Worm (Caenorhabditis elegans) whole organism, midembryonic: ENCODE data around the gene gst-29.

Experiments used
- T22C8.4 ChIP-seq: fragments of 200-800 bp; sonication (Bioruptor generic); IDR thresholded peaks from 2 replicates; pipeline ENCODE4 v1.3.6; 2022; ENCODE audit warnings: missing genetic modification characterization, missing compliant biosample characterization
- cog-1 ChIP-seq: sonication (generic microtip); optimal IDR thresholded peaks from 2 replicates; lab custom pipeline; 2016; ENCODE audit warnings: missing genetic modification characterization, missing compliant biosample characterization
- flt-1 ChIP-seq: fragments of 200-800 bp; sonication (Bioruptor generic); IDR thresholded peaks from 2 replicates; pipeline ENCODE4 v1.3.6; 2022; ENCODE audit warnings: missing genetic modification characterization, missing compliant biosample characterization
- klf-2 ChIP-seq: fragments of 200-800 bp; sonication (Bioruptor generic); conservative IDR thresholded peaks from 2 replicates; pipeline ENCODE4 v1.3.6; 2022; ENCODE audit warnings: missing genetic modification reagents, missing genetic modification characterization, missing compliant biosample characterization
- med-1 ChIP-seq: sonication (generic microtip); optimal IDR thresholded peaks from 2 replicates; lab custom pipeline; 2017; ENCODE audit warnings: missing genetic modification characterization, mild to moderate bottlenecking, missing compliant biosample characterization, antibody characterized with exemption, missing genetic modification reagents; ENCODE audit not compliant: insufficient read depth
- ref-1 ChIP-seq: fragments of 200-800 bp; sonication (Bioruptor generic); conservative IDR thresholded peaks from 2 replicates; pipeline ENCODE4 v1.3.6; 2022; ENCODE audit warnings: missing genetic modification reagents, missing genetic modification characterization, missing compliant biosample characterization
- tab-1 ChIP-seq: fragments of 200-800 bp; sonication (Bioruptor generic); IDR thresholded peaks from 2 replicates; pipeline ENCODE4 v1.3.6; 2022; ENCODE audit warnings: missing genetic modification characterization, missing compliant biosample characterization
- ztf-23 ChIP-seq: fragments of 200-800 bp; sonication (Bioruptor generic); IDR thresholded peaks from 2 replicates; pipeline ENCODE4 v1.3.6; 2022; ENCODE audit warnings: missing genetic modification reagents, missing genetic modification characterization, missing compliant biosample characterization
- ztf-29 ChIP-seq: fragments of 200-800 bp; sonication (Bioruptor generic); IDR thresholded peaks from 2 replicates; pipeline ENCODE4 v1.3.6; 2022; ENCODE audit warnings: missing genetic modification reagents, missing genetic modification characterization, missing compliant biosample characterization

Gene gst-29

ce11 chrII:15207562-15207961 lies 37.9 kb upstream of the gst-29 start:
- TF ChIP-seq ztf-29 (GFP tag; lab: Robert Waterston, UW) = no peak
- TF ChIP-seq tab-1 = no peak
- TF ChIP-seq med-1 (GFP tag; lab: Kevin White, UChicago) = no peak
- TF ChIP-seq ref-1 (GFP tag; lab: Robert Waterston, UW) = no peak
- TF ChIP-seq cog-1 (tag; lab: Kevin White, UChicago) = no peak
- TF ChIP-seq klf-2 (GFP tag; lab: Robert Waterston, UW) = no peak
- no peak for TF ChIP-seq T22C8.4 (GFP tag; lab: Robert Waterston, UW)
- TF ChIP-seq flt-1 = no peak
- TF ChIP-seq ztf-23 (GFP tag; lab: Robert Waterston, UW) = no peak

ce11 chrII:15206234-15206633 lies 36.6 kb upstream of the gst-29 start:
- TF ChIP-seq T22C8.4 (GFP tag; lab: Robert Waterston, UW) = no peak
- TF ChIP-seq ztf-23 (GFP tag; lab: Robert Waterston, UW) = no peak
- TF ChIP-seq med-1 (GFP tag; lab: Kevin White, UChicago) = no peak
- no peak for TF ChIP-seq ref-1 (GFP tag; lab: Robert Waterston, UW)
- no peak for TF ChIP-seq ztf-29 (GFP tag; lab: Robert Waterston, UW)
- TF ChIP-seq flt-1 = no peak
- no peak for TF ChIP-seq klf-2 (GFP tag; lab: Robert Waterston, UW)
- TF ChIP-seq tab-1 = no peak
- TF ChIP-seq cog-1 (tag; lab: Kevin White, UChicago) = no peak

ce11 chrII:15205346-15205745 lies 35.7 kb upstream of the gst-29 start:
- TF ChIP-seq med-1 (GFP tag; lab: Kevin White, UChicago) = no peak
- no peak for TF ChIP-seq tab-1
- TF ChIP-seq ztf-23 (GFP tag; lab: Robert Waterston, UW) = no peak
- no peak for TF ChIP-seq cog-1 (tag; lab: Kevin White, UChicago)
- no peak for TF ChIP-seq T22C8.4 (GFP tag; lab: Robert Waterston, UW)
- no peak for TF ChIP-seq flt-1
- TF ChIP-seq ref-1 (GFP tag; lab: Robert Waterston, UW) = no peak
- TF ChIP-seq ztf-29 (GFP tag; lab: Robert Waterston, UW) = no peak
- TF ChIP-seq klf-2 (GFP tag; lab: Robert Waterston, UW) = no peak

- TF ChIP-seq cog-1 (tag; lab: Kevin White, UChicago) (no peak), ref-1 (GFP tag; lab: Robert Waterston, UW) (no peak), T22C8.4 (GFP tag; lab: Robert Waterston, UW) (no peak), ztf-23 (GFP tag; lab: Robert Waterston, UW) (no peak), klf-2 (GFP tag; lab: Robert Waterston, UW) (no peak), tab-1 (no peak), flt-1 (no peak), med-1 (GFP tag; lab: Kevin White, UChicago) (no peak), ztf-29 (GFP tag; lab: Robert Waterston, UW) (no peak)
Observed at ce11 chrII:15204069-15204850, 34.6 kb upstream of the gst-29 start.

ce11 chrII:15203398-15204068 lies 33.9 kb upstream of the gst-29 start:
- no peak for TF ChIP-seq med-1 (GFP tag; lab: Kevin White, UChicago)

- TF ChIP-seq T22C8.4 (GFP tag; lab: Robert Waterston, UW) (no peak), ref-1 (GFP tag; lab: Robert Waterston, UW) (no peak), flt-1 (no peak), tab-1 (no peak)
Observed at ce11 chrII:15197500-15197899, 27.8 kb upstream of the gst-29 start.

ce11 chrII:15196433-15196832 lies 26.8 kb upstream of the gst-29 start, which contains the start of gene spsb-1:
TSS of gene spsb-1 (plus strand) at chrII:15196733.
- TF ChIP-seq cog-1 (tag; lab: Kevin White, UChicago) (no peak), med-1 (GFP tag; lab: Kevin White, UChicago) (no peak), flt-1 (no peak), klf-2 (GFP tag; lab: Robert Waterston, UW) (no peak), ztf-29 (GFP tag; lab: Robert Waterston, UW) (no peak), ztf-23 (GFP tag; lab: Robert Waterston, UW) (no peak), T22C8.4 (GFP tag; lab: Robert Waterston, UW) (no peak), tab-1 (no peak), ref-1 (GFP tag; lab: Robert Waterston, UW) (no peak)

ce11 chrII:15195346-15195745 lies 25.7 kb upstream of the gst-29 start:
- TF ChIP-seq med-1 (GFP tag; lab: Kevin White, UChicago) (no peak), cog-1 (tag; lab: Kevin White, UChicago) (no peak), ztf-23 (GFP tag; lab: Robert Waterston, UW) (no peak), T22C8.4 (GFP tag; lab: Robert Waterston, UW) (no peak), klf-2 (GFP tag; lab: Robert Waterston, UW) (no peak), ref-1 (GFP tag; lab: Robert Waterston, UW) (no peak), tab-1 (no peak)

ce11 chrII:15193961-15194360 lies 24.3 kb upstream of the gst-29 start:
- TF ChIP-seq ztf-23 (GFP tag; lab: Robert Waterston, UW) (no peak), flt-1 (no peak), cog-1 (tag; lab: Kevin White, UChicago) (no peak), ref-1 (GFP tag; lab: Robert Waterston, UW) (no peak), klf-2 (GFP tag; lab: Robert Waterston, UW) (no peak), med-1 (GFP tag; lab: Kevin White, UChicago) (no peak), tab-1 (no peak), T22C8.4 (GFP tag; lab: Robert Waterston, UW) (no peak), ztf-29 (GFP tag; lab: Robert Waterston, UW) (no peak)
